Worm (Caenorhabditis elegans) whole organism, L4 larva: Measurements from ENCODE around the gene gos-28.

Experiments used
- F37D6.2 ChIP-seq: sonication (generic microtip); optimal IDR thresholded peaks from 2 replicates; lab custom pipeline; 2016; ENCODE audit warnings: mild to moderate bottlenecking, missing genetic modification characterization, missing compliant biosample characterization
- aly-2 ChIP-seq: sonication (generic microtip); optimal IDR thresholded peaks from 2 replicates; lab custom pipeline; 2018; ENCODE audit warnings: missing biosample characterization, missing genetic modification characterization
- ctbp-1 ChIP-seq: fragments of 200-800 bp; sonication (Bioruptor generic); IDR thresholded peaks from 2 replicates; pipeline ENCODE4 v1.3.6; 2022; ENCODE audit warnings: missing genetic modification reagents, missing genetic modification characterization, missing compliant biosample characterization
- mdl-1 ChIP-seq, 2 experiments: fragments of 150-350 bp in 1 of 2; sonication (generic microtip) in 1 of 2; optimal IDR thresholded peaks; 2 replicates each; lab custom pipeline; 2014 to 2017; ENCODE audit warnings: missing biosample characterization in 2 of 2, missing genetic modification characterization in 2 of 2
- nhr-111 ChIP-seq: fragments of 200-800 bp; sonication (Bioruptor generic); optimal IDR thresholded peaks from 2 replicates; lab custom pipeline; 2018; ENCODE audit warnings: mild to moderate bottlenecking, missing genetic modification characterization, missing compliant biosample characterization
- nhr-28 ChIP-seq: fragments of 150-350 bp; optimal IDR thresholded peaks from 2 replicates; lab custom pipeline; 2014; ENCODE audit warnings: missing biosample characterization, missing genetic modification characterization
- pha-4 ChIP-seq, 2 experiments: fragments of 150-350 bp in 1 of 2; fragments of 200-800 bp in 1 of 2; sonication (Bioruptor generic) in 1 of 2; IDR thresholded peaks in 1 of 2; optimal IDR thresholded peaks in 1 of 2; 2 replicates each; pipeline versions ENCODE4 v1.3.6 to Lab custom; 2014 to 2022; ENCODE audit warnings: missing genetic modification characterization in 2 of 2, missing genetic modification reagents in 2 of 2, missing biosample characterization in 1 of 2, missing compliant biosample characterization in 1 of 2
- ztf-11 ChIP-seq: fragments of 150-350 bp; optimal IDR thresholded peaks from 2 replicates; lab custom pipeline; 2014; ENCODE audit warnings: missing biosample characterization, missing genetic modification characterization

- TF ChIP-seq mdl-1 (tag; optimal IDR thresholded peaks at IDR 0.05; lab: Kevin White, UChicago) (no peak), F37D6.2 (tag; lab: Kevin White, UChicago) (no peak), aly-2 (tag; lab: Kevin White, UChicago) (no peak), ztf-11 (no peak), nhr-111 (GFP tag; lab: Kevin White, UChicago) (no peak), ctbp-1 (GFP tag; lab: Robert Waterston, UW) (no peak), nhr-28 (no peak), pha-4 (GFP tag; IDR thresholded peaks at IDR 0.05; lab: Robert Waterston, UW) (no peak), pha-4 (tag; optimal IDR thresholded peaks at IDR 0.05; lab: Kevin White, UChicago) (no peak)
Measured at ce11 chrIII:7374681-7375271, 25.8 kb upstream of the gos-28 start, which contains the start of gene mml-1.
